Worm (Caenorhabditis elegans) whole organism, L1 larva: ENCODE results near the gene pmp-1.

ENCODE experiments used
- aly-2 ChIP-seq: fragments of 150-350 bp; optimal IDR thresholded peaks from 2 replicates; lab custom pipeline; 2014; ENCODE audit warnings: missing biosample characterization, missing genetic modification characterization
- lin-14 ChIP-seq: fragments of 200-800 bp; sonication (Bioruptor generic); optimal IDR thresholded peaks from 2 replicates; lab custom pipeline; 2018; ENCODE audit warnings: mild to moderate bottlenecking, missing genetic modification characterization, moderate library complexity, missing compliant biosample characterization

DNA sequence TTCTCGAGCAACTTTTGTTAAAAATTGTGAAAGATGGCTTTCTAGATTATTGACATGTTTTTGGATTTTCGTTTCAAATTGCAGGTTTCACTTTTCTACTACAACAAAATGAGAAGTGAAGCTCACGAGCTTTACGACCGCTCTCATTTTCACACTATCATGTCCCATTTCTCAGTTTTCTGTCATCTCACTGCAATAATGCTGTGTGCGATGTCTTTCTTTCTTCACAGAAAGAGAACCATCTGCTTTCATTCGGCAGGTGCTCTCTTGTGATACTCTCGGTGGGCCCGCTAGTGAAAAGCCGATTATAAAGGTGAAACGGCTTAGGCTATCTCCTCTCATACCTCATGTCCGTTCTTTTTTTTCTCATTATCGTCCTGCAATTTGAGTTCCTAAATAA lies 40.3 kb downstream of the pmp-1 start:
- no peak for TF ChIP-seq lin-14 (GFP tag; lab: Kevin White, UChicago)
- no peak for TF ChIP-seq aly-2 (tag; lab: Kevin White, UChicago)
